Fruit fly (Drosophila melanogaster) whole organism, embryonic: ENCODE measurements around the gene CG34183.

Experiments
- Adf1 ChIP-seq: fragments of 200-800 bp; sonication (Bioruptor generic); IDR thresholded peaks from 2 replicates; pipeline ENCODE4 v1.3.6; 2022; ENCODE audit warnings: missing biosample characterization, missing genetic modification characterization
- Aef1 ChIP-seq: fragments of 200-800 bp; sonication (Bioruptor generic); IDR thresholded peaks from 3 replicates; pipeline ENCODE4 v1.3.6; 2022; ENCODE audit warnings: missing biosample characterization, missing genetic modification characterization
- Atf-2 ChIP-seq: fragments of 200-800 bp; sonication (Bioruptor generic); optimal IDR thresholded peaks from 2 replicates; lab custom pipeline; 2016; ENCODE audit warnings: missing biosample characterization, missing genetic modification characterization
- Atf6 ChIP-seq: fragments of 200-800 bp; sonication (Bioruptor generic); IDR thresholded peaks from 2 replicates; pipeline ENCODE4 v1.3.6; 2022; ENCODE audit warnings: missing biosample characterization, missing genetic modification characterization
- B-H2 ChIP-seq: fragments of 200-800 bp; sonication (Bioruptor generic); optimal IDR thresholded peaks from 2 replicates; lab custom pipeline; 2018; ENCODE audit warnings: missing biosample characterization, mild to moderate bottlenecking, missing genetic modification characterization
- Bdp1 ChIP-seq: fragments of 200-800 bp; sonication (Bioruptor generic); optimal IDR thresholded peaks from 3 replicates; lab custom pipeline; 2016; ENCODE audit warnings: missing biosample characterization, missing genetic modification characterization
- BtbVII ChIP-seq: fragments of 200-800 bp; sonication (Bioruptor generic); optimal IDR thresholded peaks from 3 replicates; lab custom pipeline; 2017; ENCODE audit warnings: missing biosample characterization, mild to moderate bottlenecking, missing genetic modification characterization
- C15 ChIP-seq: fragments of 200-800 bp; sonication (Bioruptor generic); IDR thresholded peaks from 3 replicates; pipeline ENCODE4 v1.3.6; 2022; ENCODE audit warnings: missing biosample characterization, missing genetic modification characterization
- CG10267 ChIP-seq: fragments of 200-800 bp; sonication (Bioruptor generic); optimal IDR thresholded peaks from 2 replicates; lab custom pipeline; 2018; ENCODE audit warnings: missing biosample characterization, mild to moderate bottlenecking, missing genetic modification characterization, moderate library complexity
- CG10274 ChIP-seq: fragments of 200-800 bp; sonication (Bioruptor generic); optimal IDR thresholded peaks from 3 replicates; lab custom pipeline; 2017; ENCODE audit warnings: missing biosample characterization, mild to moderate bottlenecking, missing genetic modification characterization
- CG11398 ChIP-seq: fragments of 200-800 bp; sonication (Bioruptor generic); optimal IDR thresholded peaks from 2 replicates; lab custom pipeline; 2016; ENCODE audit warnings: missing biosample characterization, missing genetic modification characterization
- CG11560 ChIP-seq: fragments of 200-800 bp; sonication (Bioruptor generic); IDR thresholded peaks from 3 replicates; pipeline ENCODE4 v1.3.6; 2022; ENCODE audit warnings: missing biosample characterization, missing genetic modification characterization
- CG11696 ChIP-seq: fragments of 200-800 bp; sonication (Bioruptor generic); IDR thresholded peaks from 2 replicates; pipeline ENCODE4 v1.3.6; 2022; ENCODE audit warnings: missing biosample characterization, missing genetic modification characterization
- CG15269 ChIP-seq: fragments of 200-800 bp; sonication (Bioruptor generic); optimal IDR thresholded peaks from 2 replicates; lab custom pipeline; 2018; ENCODE audit warnings: missing biosample characterization, mild to moderate bottlenecking, missing genetic modification characterization, moderate library complexity
- CG15514 ChIP-seq: fragments of 200-800 bp; sonication (Bioruptor generic); optimal IDR thresholded peaks from 3 replicates; lab custom pipeline; 2017; ENCODE audit warnings: missing biosample characterization, missing genetic modification characterization, mild to moderate bottlenecking, moderate library complexity, missing genetic modification reagents
- CG3281 ChIP-seq: fragments of 200-800 bp; sonication (Bioruptor generic); optimal IDR thresholded peaks from 3 replicates; lab custom pipeline; 2017; ENCODE audit warnings: missing biosample characterization, mild to moderate bottlenecking, missing genetic modification characterization
- CG3995 ChIP-seq: fragments of 200-800 bp; sonication (Bioruptor generic); optimal IDR thresholded peaks from 3 replicates; lab custom pipeline; 2016; ENCODE audit warnings: missing biosample characterization, missing genetic modification characterization
- CG4424 ChIP-seq: fragments of 200-800 bp; sonication (Bioruptor generic); optimal IDR thresholded peaks from 3 replicates; lab custom pipeline; 2016; ENCODE audit warnings: missing biosample characterization, missing genetic modification characterization
- CG6175 ChIP-seq: fragments of 200-800 bp; sonication (Bioruptor generic); IDR thresholded peaks from 3 replicates; pipeline ENCODE4 v1.3.6; 2022; ENCODE audit warnings: missing biosample characterization, missing genetic modification characterization
- CG9797 ChIP-seq: fragments of 200-800 bp; sonication (Bioruptor generic); optimal IDR thresholded peaks from 3 replicates; lab custom pipeline; 2018; ENCODE audit warnings: missing biosample characterization, mild to moderate bottlenecking, missing genetic modification characterization
- D19B ChIP-seq: fragments of 200-800 bp; sonication (Bioruptor generic); optimal IDR thresholded peaks from 2 replicates; lab custom pipeline; 2017; ENCODE audit warnings: missing biosample characterization, mild to moderate bottlenecking, missing genetic modification characterization
- E2f1 ChIP-seq: fragments of 200-800 bp; sonication (Bioruptor generic); IDR thresholded peaks from 2 replicates; pipeline ENCODE4 v1.3.6; 2022; ENCODE audit warnings: missing biosample characterization, missing genetic modification characterization
- H2.0 ChIP-seq: fragments of 200-800 bp; sonication (Bioruptor generic); IDR thresholded peaks from 2 replicates; pipeline ENCODE4 v1.3.6; 2022; ENCODE audit warnings: missing biosample characterization, missing genetic modification characterization
- Lim3 ChIP-seq: fragments of 200-800 bp; sonication (Bioruptor generic); IDR thresholded peaks from 2 replicates; pipeline ENCODE4 v1.3.6; 2022; ENCODE audit warnings: missing biosample characterization, missing genetic modification characterization
- MESR4 ChIP-seq: fragments of 200-800 bp; sonication (Bioruptor generic); optimal IDR thresholded peaks from 2 replicates; lab custom pipeline; 2018; ENCODE audit warnings: missing biosample characterization, mild to moderate bottlenecking, missing genetic modification characterization, moderate library complexity
- Mes4 ChIP-seq: fragments of 200-800 bp; sonication (Bioruptor generic); optimal IDR thresholded peaks from 2 replicates; lab custom pipeline; 2016; ENCODE audit warnings: missing biosample characterization, missing genetic modification characterization
- Nf-YA ChIP-seq: fragments of 200-800 bp; sonication (Bioruptor generic); IDR thresholded peaks from 2 replicates; pipeline ENCODE4 v1.3.6; 2022; ENCODE audit warnings: missing biosample characterization, missing genetic modification characterization
- PHDP ChIP-seq: fragments of 200-800 bp; sonication (Bioruptor generic); optimal IDR thresholded peaks from 3 replicates; lab custom pipeline; 2018; ENCODE audit warnings: missing biosample characterization, mild to moderate bottlenecking, missing genetic modification characterization, moderate library complexity
- Rfx ChIP-seq: fragments of 200-800 bp; sonication (Bioruptor generic); IDR thresholded peaks from 2 replicates; pipeline ENCODE4 v1.3.6; 2022; ENCODE audit warnings: missing biosample characterization, missing genetic modification characterization
- Sin3A ChIP-seq: fragments of >200 bp; optimal IDR thresholded peaks from 2 replicates; lab custom pipeline; 2018
- Tbp ChIP-seq: fragments of >200 bp; optimal IDR thresholded peaks from 2 replicates; lab custom pipeline; 2018; ENCODE audit warnings: missing biosample characterization, missing genetic modification characterization
- abd-A ChIP-seq: fragments of 200-800 bp; sonication (Bioruptor generic); optimal IDR thresholded peaks from 3 replicates; lab custom pipeline; 2019; ENCODE audit warnings: missing biosample characterization, mild to moderate bottlenecking, missing genetic modification characterization, moderate library complexity
- aop ChIP-seq: fragments of 200-800 bp; sonication (Bioruptor generic); IDR thresholded peaks from 2 replicates; pipeline ENCODE4 v1.3.6; 2022; ENCODE audit warnings: missing biosample characterization, missing genetic modification characterization
- btn ChIP-seq: fragments of 200-800 bp; sonication (Bioruptor generic); optimal IDR thresholded peaks from 2 replicates; lab custom pipeline; 2016; ENCODE audit warnings: missing biosample characterization, missing genetic modification characterization
- chm ChIP-seq: fragments of 200-800 bp; sonication (Bioruptor generic); IDR thresholded peaks from 2 replicates; pipeline ENCODE4 v1.3.6; 2022; ENCODE audit warnings: missing biosample characterization, missing genetic modification characterization
- ci ChIP-seq: fragments of 200-800 bp; sonication (Bioruptor generic); IDR thresholded peaks from 3 replicates; pipeline ENCODE4 v1.3.6; 2022; ENCODE audit warnings: missing biosample characterization, missing genetic modification characterization
- crol ChIP-seq: fragments of 200-800 bp; sonication (Bioruptor generic); IDR thresholded peaks from 2 replicates; pipeline ENCODE4 v1.3.6; 2022; ENCODE audit warnings: missing biosample characterization, missing genetic modification characterization
- da ChIP-seq: fragments of 200-800 bp; sonication (Bioruptor generic); optimal IDR thresholded peaks from 2 replicates; lab custom pipeline; 2016; ENCODE audit warnings: missing biosample characterization, missing genetic modification characterization
- dmrt11E ChIP-seq: fragments of 200-800 bp; sonication (Bioruptor generic); optimal IDR thresholded peaks from 3 replicates; lab custom pipeline; 2018; ENCODE audit warnings: missing biosample characterization, mild to moderate bottlenecking, missing genetic modification characterization, moderate library complexity
- hbn ChIP-seq: fragments of 200-800 bp; sonication (Bioruptor generic); IDR thresholded peaks from 2 replicates; pipeline ENCODE4 v1.3.6; 2022; ENCODE audit warnings: missing biosample characterization, missing genetic modification characterization; ENCODE audit not compliant: partially characterized antibody
- jing ChIP-seq: fragments of 200-800 bp; sonication (Bioruptor generic); optimal IDR thresholded peaks from 2 replicates; lab custom pipeline; 2018; ENCODE audit warnings: missing biosample characterization, mild to moderate bottlenecking, missing genetic modification characterization
- kah ChIP-seq: fragments of 200-800 bp; sonication (Bioruptor generic); optimal IDR thresholded peaks from 2 replicates; lab custom pipeline; 2018; ENCODE audit warnings: missing biosample characterization, mild to moderate bottlenecking, missing genetic modification characterization
- kni ChIP-seq: fragments of 200-800 bp; sonication (Bioruptor generic); optimal IDR thresholded peaks from 3 replicates; lab custom pipeline; 2017; ENCODE audit warnings: mild to moderate bottlenecking, missing biosample characterization, missing genetic modification reagents, missing genetic modification characterization
- oc ChIP-seq: fragments of 200-800 bp; sonication (Bioruptor generic); optimal IDR thresholded peaks from 2 replicates; lab custom pipeline; 2018; ENCODE audit warnings: missing biosample characterization, mild to moderate bottlenecking, missing genetic modification characterization, moderate library complexity
- pum ChIP-seq: fragments of 200-800 bp; sonication (Bioruptor generic); optimal IDR thresholded peaks from 2 replicates; lab custom pipeline; 2016; ENCODE audit warnings: missing biosample characterization, missing genetic modification characterization
- pzg ChIP-seq: fragments of 200-800 bp; sonication (Bioruptor generic); optimal IDR thresholded peaks from 3 replicates; lab custom pipeline; 2018; ENCODE audit warnings: missing biosample characterization, mild to moderate bottlenecking, missing genetic modification characterization, moderate library complexity
- ro ChIP-seq: fragments of 200-800 bp; sonication (Bioruptor generic); IDR thresholded peaks from 2 replicates; pipeline ENCODE4 v1.3.6; 2022; ENCODE audit warnings: missing biosample characterization, missing genetic modification characterization
- sima ChIP-seq: fragments of 200-800 bp; sonication (Bioruptor generic); optimal IDR thresholded peaks from 2 replicates; lab custom pipeline; 2016; ENCODE audit warnings: missing biosample characterization, missing genetic modification characterization
- tap ChIP-seq: fragments of 200-800 bp; optimal IDR thresholded peaks from 3 replicates; lab custom pipeline; 2019; ENCODE audit warnings: missing biosample characterization, mild to moderate bottlenecking, missing genetic modification characterization, moderate library complexity
- ttk ChIP-seq: fragments of 200-800 bp; sonication (Bioruptor generic); IDR thresholded peaks from 2 replicates; pipeline ENCODE4 v2.1.2; 2022; ENCODE audit warnings: missing biosample characterization, missing genetic modification characterization
- twi ChIP-seq: fragments of 200-800 bp; optimal IDR thresholded peaks from 2 replicates; lab custom pipeline; 2019; ENCODE audit warnings: missing biosample characterization, mild to moderate bottlenecking, missing genetic modification characterization, moderate library complexity
- zfh1 ChIP-seq: fragments of 200-800 bp; sonication (Bioruptor generic); IDR thresholded peaks from 3 replicates; pipeline ENCODE4 v1.3.6; 2022; ENCODE audit warnings: missing biosample characterization, missing genetic modification characterization

CG34183 gene

dm6 chr2L:9938631-9939256 lies 48.2 kb upstream of the CG34183 start, which contains the start of the genes Datp and CG4619 (continued):
- TF ChIP-seq E2f1 (GFP tag; lab: Robert Waterston, UW) (no peak), crol (GFP tag; lab: Robert Waterston, UW) (no peak), CG6175 (GFP tag; lab: Robert Waterston, UW) (no peak), kah (GFP tag; lab: Kevin White, UChicago) (peak; percentile 97), pum (GFP tag; lab: Kevin White, UChicago) (peak; percentile 29), H2.0 (GFP tag; lab: Robert Waterston, UW) (0 out of 2 replicates have a peak, but pooled peaks have one; percentile 9), CG3995 (GFP tag; lab: Kevin White, UChicago) (peak; percentile 36), CG4424 (GFP tag; lab: Kevin White, UChicago) (peak; percentile 2), Rfx (GFP tag; lab: Robert Waterston, UW) (peak; percentile 81), Atf6 (GFP tag; lab: Robert Waterston, UW) (no peak), ttk (no peak), CG11398 (GFP tag; lab: Kevin White, UChicago) (no peak), CG15269 (tag; lab: Kevin White, UChicago) (no peak), Tbp (GFP tag; lab: Kevin White, UChicago) (no peak), D19B (GFP tag; lab: Kevin White, UChicago) (no peak), Mes4 (GFP tag; lab: Kevin White, UChicago) (no peak), kni (GFP tag; lab: Kevin White, UChicago) (peak; percentile 32), CG10274 (GFP tag; lab: Kevin White, UChicago) (no peak), hbn (GFP tag; lab: Robert Waterston, UW) (no peak), Bdp1 (GFP tag; lab: Kevin White, UChicago) (peak; percentile 48), CG15514 (peak; percentile 97), Lim3 (no peak), Sin3A (lab: Kevin White, UChicago) (peak; percentile 31), twi (tag; lab: Kevin White, UChicago) (no peak), ro (GFP tag; lab: Robert Waterston, UW) (no peak), BtbVII (GFP tag; lab: Kevin White, UChicago) (no peak), abd-A (tag; lab: Kevin White, UChicago) (no peak), jing (no peak), sima (GFP tag; lab: Kevin White, UChicago) (no peak), CG9797 (GFP tag; lab: Kevin White, UChicago) (peak; percentile 8), MESR4 (GFP tag; lab: Kevin White, UChicago) (peak; percentile 68), oc (tag; lab: Kevin White, UChicago) (no peak), pzg (GFP tag; lab: Kevin White, UChicago) (peak; percentile 79), btn (GFP tag; lab: Kevin White, UChicago) (no peak), Aef1 (GFP tag; lab: Robert Waterston, UW) (peak; percentile 59; the same call in 2 of the 3 replicates), Adf1 (GFP tag; lab: Robert Waterston, UW) (no peak), ci (GFP tag; lab: Robert Waterston, UW) (peak; percentile 65), PHDP (tag; lab: Kevin White, UChicago) (no peak), aop (no peak), CG10267 (tag; lab: Kevin White, UChicago) (peak; percentile 92), Atf-2 (GFP tag; lab: Kevin White, UChicago) (no peak), dmrt11E (tag; lab: Kevin White, UChicago) (no peak), da (GFP tag; lab: Kevin White, UChicago) (peak; percentile 49), CG11696 (GFP tag; lab: Robert Waterston, UW) (no peak), B-H2 (GFP tag; lab: Kevin White, UChicago) (peak; percentile 81), tap (tag; lab: Kevin White, UChicago) (no peak), chm (GFP tag; lab: Robert Waterston, UW) (no peak), C15 (GFP tag; lab: Robert Waterston, UW) (no peak), Nf-YA (GFP tag; lab: Robert Waterston, UW) (no peak), zfh1 (peak; percentile 52; the same call in 2 of the 3 replicates), CG3281 (GFP tag; lab: Kevin White, UChicago) (peak; percentile 32), CG11560 (tag; lab: Robert Waterston, UW) (no peak)
